Worm (Caenorhabditis elegans) whole organism, L1 larva: ENCODE data around the gene tbc-20.

ENCODE experiments used
- C04F5.9 ChIP-seq: sonication (generic microtip); optimal IDR thresholded peaks from 2 replicates; lab custom pipeline; 2016; ENCODE audit warnings: missing genetic modification characterization, missing compliant biosample characterization
- F16B12.6 ChIP-seq: fragments of 150-350 bp; optimal IDR thresholded peaks from 2 replicates; lab custom pipeline; 2014; ENCODE audit warnings: missing biosample characterization, missing genetic modification characterization
- Y116A8C.19 ChIP-seq: sonication (generic microtip); optimal IDR thresholded peaks from 2 replicates; lab custom pipeline; 2016; ENCODE audit warnings: missing compliant biosample characterization, missing genetic modification characterization, borderline replicate concordance
- aha-1 ChIP-seq: fragments of 150-350 bp; optimal IDR thresholded peaks from 2 replicates; lab custom pipeline; 2014; ENCODE audit warnings: missing biosample characterization, missing genetic modification characterization
- alr-1 ChIP-seq: fragments of 200-800 bp; sonication (Bioruptor generic); optimal IDR thresholded peaks from 2 replicates; lab custom pipeline; 2018; ENCODE audit warnings: borderline replicate concordance, mild to moderate bottlenecking, missing genetic modification characterization, missing compliant biosample characterization
- blmp-1 ChIP-seq: fragments of 150-350 bp; optimal IDR thresholded peaks from 2 replicates; lab custom pipeline; 2014; ENCODE audit warnings: missing biosample characterization, missing genetic modification characterization
- ceh-82 ChIP-seq, 3 experiments: fragments of 150-350 bp in 1 of 3; sonication (generic microtip) in 2 of 3; optimal IDR thresholded peaks; 2 replicates each; lab custom pipeline; 2014 to 2017; ENCODE audit warnings: missing biosample characterization in 3 of 3, missing genetic modification characterization in 3 of 3
- ceh-88 ChIP-seq: fragments of 200-800 bp; sonication (Bioruptor generic); IDR thresholded peaks from 2 replicates; pipeline ENCODE4 v1.3.6; 2022; ENCODE audit warnings: missing genetic modification characterization, missing compliant biosample characterization
- dsc-1 ChIP-seq: sonication (generic microtip); optimal IDR thresholded peaks from 2 replicates; lab custom pipeline; 2016; ENCODE audit warnings: mild to moderate bottlenecking, missing genetic modification characterization, missing compliant biosample characterization
- egl-27 ChIP-seq, 2 experiments: fragments of 150-350 bp in 1 of 2; sonication (generic microtip); optimal IDR thresholded peaks; 3 replicates each; lab custom pipeline; 2017 to 2018; ENCODE audit warnings: missing biosample characterization in 2 of 2, missing genetic modification characterization in 2 of 2, missing genetic modification reagents in 2 of 2
- elt-3 ChIP-seq, 6 experiments: fragments of 150-350 bp in 1 of 6; sonication (generic microtip); optimal IDR thresholded peaks; 2 replicates each; lab custom pipeline; 2017 to 2018; ENCODE audit warnings: missing biosample characterization in 6 of 6, missing genetic modification characterization in 6 of 6, inconsistent platforms in 1 of 6
- fkh-10 ChIP-seq: sonication (generic microtip); optimal IDR thresholded peaks from 2 replicates; lab custom pipeline; 2017; ENCODE audit warnings: missing biosample characterization, missing genetic modification reagents, missing genetic modification characterization
- fkh-4 ChIP-seq: sonication (generic microtip); optimal IDR thresholded peaks from 2 replicates; lab custom pipeline; 2016; ENCODE audit warnings: missing compliant biosample characterization, missing genetic modification characterization, borderline replicate concordance
- grh-1 ChIP-seq: fragments of 200-800 bp; sonication (Bioruptor generic); IDR thresholded peaks from 2 replicates; pipeline ENCODE4 v1.3.6; 2022; ENCODE audit warnings: missing genetic modification reagents, missing genetic modification characterization, missing compliant biosample characterization
- hlh-17 ChIP-seq: fragments of 200-800 bp; sonication (Bioruptor generic); optimal IDR thresholded peaks from 2 replicates; lab custom pipeline; 2018; ENCODE audit warnings: missing genetic modification characterization, mild to moderate bottlenecking, missing compliant biosample characterization, moderate library complexity, borderline replicate concordance
- irx-1 ChIP-seq: sonication (generic microtip); optimal IDR thresholded peaks from 2 replicates; lab custom pipeline; 2016; ENCODE audit warnings: missing genetic modification characterization, missing compliant biosample characterization
- lin-14 ChIP-seq: fragments of 200-800 bp; sonication (Bioruptor generic); optimal IDR thresholded peaks from 2 replicates; lab custom pipeline; 2018; ENCODE audit warnings: mild to moderate bottlenecking, missing genetic modification characterization, moderate library complexity, missing compliant biosample characterization
- lin-15B ChIP-seq: fragments of 150-350 bp; sonication (generic microtip); optimal IDR thresholded peaks from 3 replicates; lab custom pipeline; 2014; ENCODE audit warnings: missing biosample characterization, missing genetic modification characterization
- lin-35 ChIP-seq, 2 experiments: fragments of 150-350 bp; optimal IDR thresholded peaks; 2 replicates each; lab custom pipeline; 2014; ENCODE audit warnings: missing biosample characterization in 2 of 2, missing genetic modification characterization in 2 of 2, missing genetic modification reagents in 2 of 2
- lir-3 ChIP-seq: sonication (generic microtip); optimal IDR thresholded peaks from 2 replicates; lab custom pipeline; 2016; ENCODE audit warnings: mild to moderate bottlenecking, missing genetic modification characterization, moderate library complexity, missing compliant biosample characterization; ENCODE audit not compliant: poor library complexity
- lsy-2 ChIP-seq, 2 experiments: fragments of 150-350 bp; optimal IDR thresholded peaks; 2 replicates each; lab custom pipeline; 2014; ENCODE audit warnings: missing biosample characterization in 2 of 2, missing genetic modification characterization in 2 of 2
- mab-9 ChIP-seq: fragments of 200-800 bp; sonication (Bioruptor generic); IDR thresholded peaks from 2 replicates; pipeline ENCODE4 v1.3.6; 2022; ENCODE audit warnings: missing genetic modification reagents, missing genetic modification characterization, missing compliant biosample characterization
- mdl-1 ChIP-seq, 2 experiments: fragments of 150-350 bp; optimal IDR thresholded peaks; 2 replicates each; lab custom pipeline; 2014 to 2017; ENCODE audit warnings: missing biosample characterization in 2 of 2, missing genetic modification characterization in 2 of 2, inconsistent platforms in 1 of 2
- mef-2 ChIP-seq: fragments of 150-350 bp; optimal IDR thresholded peaks from 2 replicates; lab custom pipeline; 2014; ENCODE audit warnings: missing biosample characterization, missing genetic modification characterization
- nhr-11 ChIP-seq: fragments of 150-350 bp; optimal IDR thresholded peaks from 2 replicates; lab custom pipeline; 2014; ENCODE audit warnings: missing biosample characterization, missing genetic modification characterization
- nhr-20 ChIP-seq: sonication (generic microtip); optimal IDR thresholded peaks from 2 replicates; lab custom pipeline; 2016; ENCODE audit warnings: mild to moderate bottlenecking, missing genetic modification characterization, missing compliant biosample characterization
- nhr-47 ChIP-seq: sonication (generic microtip); optimal IDR thresholded peaks from 2 replicates; lab custom pipeline; 2016; ENCODE audit warnings: mild to moderate bottlenecking, missing genetic modification characterization, moderate library complexity, missing compliant biosample characterization
- nhr-71 ChIP-seq: sonication (generic microtip); optimal IDR thresholded peaks from 2 replicates; lab custom pipeline; 2016; ENCODE audit warnings: mild to moderate bottlenecking, missing genetic modification characterization, moderate library complexity, missing compliant biosample characterization
- nhr-77 ChIP-seq: fragments of 150-350 bp; optimal IDR thresholded peaks from 2 replicates; lab custom pipeline; 2014; ENCODE audit warnings: missing biosample characterization, missing genetic modification characterization
- nhr-85 ChIP-seq: sonication (generic microtip); peaks from one replicate; lab custom pipeline; 2016; ENCODE audit warnings: missing genetic modification characterization, inconsistent platforms, missing compliant biosample characterization
- nhr-90 ChIP-seq: sonication (generic microtip); optimal IDR thresholded peaks from 2 replicates; lab custom pipeline; 2016; ENCODE audit warnings: mild to moderate bottlenecking, missing genetic modification characterization, missing compliant biosample characterization; ENCODE audit not compliant: poor library complexity
- pag-3 ChIP-seq: sonication (generic microtip); optimal IDR thresholded peaks from 2 replicates; lab custom pipeline; 2017; ENCODE audit warnings: missing genetic modification characterization, mild to moderate bottlenecking, missing compliant biosample characterization, antibody characterized with exemption, borderline replicate concordance; ENCODE audit not compliant: insufficient read depth
- pax-3 ChIP-seq: fragments of 200-800 bp; sonication (Bioruptor generic); optimal IDR thresholded peaks from 2 replicates; lab custom pipeline; 2018; ENCODE audit warnings: mild to moderate bottlenecking, missing genetic modification characterization, moderate library complexity, missing compliant biosample characterization
- skn-1 ChIP-seq: fragments of 150-350 bp; optimal IDR thresholded peaks from 2 replicates; lab custom pipeline; 2014; ENCODE audit warnings: missing biosample characterization, missing genetic modification characterization
- snpc-4 ChIP-seq: fragments of 150-350 bp; optimal IDR thresholded peaks from 2 replicates; lab custom pipeline; 2014; ENCODE audit warnings: missing biosample characterization, missing genetic modification characterization
- snu-23 ChIP-seq: sonication (generic microtip); optimal IDR thresholded peaks from 2 replicates; lab custom pipeline; 2016; ENCODE audit warnings: missing genetic modification characterization, missing compliant biosample characterization
- sup-37 ChIP-seq: fragments of 200-800 bp; sonication (Bioruptor generic); optimal IDR thresholded peaks from 2 replicates; lab custom pipeline; 2018; ENCODE audit warnings: mild to moderate bottlenecking, missing genetic modification characterization, missing compliant biosample characterization
- tbx-2 ChIP-seq: sonication (generic microtip); optimal IDR thresholded peaks from 2 replicates; lab custom pipeline; 2016; ENCODE audit warnings: missing genetic modification characterization, missing compliant biosample characterization
- unc-130 ChIP-seq: fragments of 150-350 bp; optimal IDR thresholded peaks from 2 replicates; lab custom pipeline; 2017; ENCODE audit warnings: missing biosample characterization, missing genetic modification characterization, inconsistent platforms
- unc-30 ChIP-seq: sonication (generic microtip); optimal IDR thresholded peaks from 2 replicates; lab custom pipeline; 2017; ENCODE audit warnings: missing biosample characterization, missing genetic modification characterization
- unc-86 ChIP-seq: sonication (generic microtip); optimal IDR thresholded peaks from 2 replicates; lab custom pipeline; 2016; ENCODE audit warnings: missing genetic modification characterization, missing compliant biosample characterization
- unc-98 ChIP-seq: fragments of 200-800 bp; sonication (Bioruptor generic); IDR thresholded peaks from 2 replicates; pipeline ENCODE4 v1.3.6; 2022; ENCODE audit warnings: missing genetic modification characterization, missing compliant biosample characterization
- xbp-1 ChIP-seq: sonication (generic microtip); optimal IDR thresholded peaks from 2 replicates; lab custom pipeline; 2016; ENCODE audit warnings: missing genetic modification characterization, missing compliant biosample characterization
- ztf-4 ChIP-seq: fragments of 150-350 bp; optimal IDR thresholded peaks from 2 replicates; lab custom pipeline; 2014; ENCODE audit warnings: missing biosample characterization, missing genetic modification characterization

Gene tbc-20

DNA sequence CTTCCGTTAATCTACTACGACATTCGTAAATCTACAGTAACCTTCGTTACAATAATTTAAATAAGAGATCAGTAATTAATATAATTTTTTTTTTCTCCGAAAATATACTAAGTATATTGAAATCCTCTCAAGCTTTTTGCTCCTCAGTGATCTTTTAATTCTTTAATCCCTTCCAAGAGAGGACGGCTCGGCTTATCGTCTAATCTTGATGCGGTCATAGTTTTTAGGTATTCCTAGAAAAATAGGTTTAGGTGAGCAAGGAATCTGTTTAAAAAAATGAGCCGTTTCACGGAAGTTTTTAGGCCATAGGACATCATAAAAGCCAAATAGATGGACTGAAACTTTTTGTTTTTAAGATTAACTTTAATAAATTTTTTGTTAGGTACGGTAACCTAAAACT lies 33.8 kb downstream of the tbc-20 start (continued):
- TF ChIP-seq Y116A8C.19 (tag; lab: Kevin White, UChicago) (no peak), lir-3 (no peak), pax-3 (peak; percentile 6), unc-130 (tag; lab: Kevin White, UChicago) (no peak), dsc-1 (tag; lab: Kevin White, UChicago) (peak; percentile 94), sup-37 (GFP tag; lab: Kevin White, UChicago) (no peak), fkh-4 (tag; lab: Kevin White, UChicago) (peak; percentile 29), mef-2 (tag; lab: Kevin White, UChicago) (no peak), unc-86 (tag; lab: Kevin White, UChicago) (no peak)

DNA sequence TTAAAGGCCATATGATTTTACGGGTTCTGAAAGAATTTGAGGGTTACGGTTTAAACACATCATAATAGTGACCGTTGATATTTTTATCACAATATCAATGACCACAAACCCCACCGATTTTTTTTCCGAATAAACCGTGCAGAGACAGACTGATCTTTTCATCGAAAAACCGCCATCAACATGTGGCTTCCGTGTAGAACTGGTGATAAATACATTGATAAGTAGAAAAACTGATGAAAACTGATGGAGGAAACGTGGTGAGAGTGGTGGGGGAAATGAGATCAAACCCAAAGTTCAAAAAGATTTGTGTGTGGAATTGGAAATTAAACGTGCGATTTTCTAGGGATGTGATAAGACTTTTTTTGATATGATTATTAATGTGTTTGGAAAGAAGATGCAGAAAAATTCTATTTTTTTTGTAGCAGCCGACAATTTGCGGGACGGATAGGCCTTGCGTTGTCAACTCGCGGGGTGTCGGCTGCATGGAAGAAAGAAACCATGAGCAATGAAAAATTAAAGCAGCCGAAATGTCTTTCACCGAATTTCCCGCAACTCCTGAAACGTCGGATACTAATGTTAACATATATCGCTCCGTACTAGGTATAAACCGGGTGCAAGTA lies 40.4 kb downstream of the tbc-20 start:
- peak; percentile 9 for TF ChIP-seq snpc-4 (tag; lab: Kevin White, UChicago)
- peak; percentile 77 for TF ChIP-seq nhr-85 (tag; lab: Kevin White, UChicago)
- TF ChIP-seq sup-37 (GFP tag; lab: Kevin White, UChicago), result no peak
- TF ChIP-seq lin-15B (tag; lab: Kevin White, UChicago), result no peak
- peak; percentile 13 for TF ChIP-seq snu-23 (GFP tag; lab: Kevin White, UChicago)
- peak; percentile 44 for TF ChIP-seq nhr-90 (tag; lab: Kevin White, UChicago)
- TF ChIP-seq nhr-77 (tag; lab: Kevin White, UChicago), result no peak
- no peak for TF ChIP-seq ztf-4
- TF ChIP-seq xbp-1 (tag; lab: Kevin White, UChicago), result no peak
- TF ChIP-seq C04F5.9 (tag; lab: Kevin White, UChicago), result no peak
- peak in 1 of 2 experiments; percentile 31 for TF ChIP-seq lin-35 (GFP tag; optimal IDR thresholded peaks at IDR 0.05; lab: Kevin White, UChicago)
- TF ChIP-seq nhr-71 (tag; lab: Kevin White, UChicago), result peak; percentile 38
- TF ChIP-seq nhr-20 (tag; lab: Kevin White, UChicago), result peak; percentile 60
- TF ChIP-seq dsc-1 (tag; lab: Kevin White, UChicago), result no peak
- no peak for TF ChIP-seq lir-3
- TF ChIP-seq unc-130 (tag; lab: Kevin White, UChicago), result no peak
- TF ChIP-seq lsy-2 (tag; optimal IDR thresholded peaks at IDR 0.05; lab: Kevin White, UChicago), result no peak
- TF ChIP-seq tbx-2 (tag; lab: Kevin White, UChicago), result peak; percentile 24
- TF ChIP-seq F16B12.6 (tag; lab: Kevin White, UChicago), result no peak
- TF ChIP-seq elt-3 (tag; optimal IDR thresholded peaks at IDR 0.05; lab: Kevin White, UChicago), result peak in 2 of 6 experiments; percentile 6 to 34
- TF ChIP-seq unc-30 (tag; lab: Kevin White, UChicago), result no peak
- no peak for TF ChIP-seq mab-9 (GFP tag; lab: Robert Waterston, UW)
- no peak for TF ChIP-seq unc-98
- TF ChIP-seq nhr-47 (tag; lab: Kevin White, UChicago), result no peak
- TF ChIP-seq hlh-17 (GFP tag; lab: Kevin White, UChicago), result no peak
- peak; percentile 57 for TF ChIP-seq lin-14 (GFP tag; lab: Kevin White, UChicago)
- no peak for TF ChIP-seq fkh-10 (GFP tag; lab: Kevin White, UChicago)
- TF ChIP-seq mdl-1 (tag; optimal IDR thresholded peaks at IDR 0.05; lab: Kevin White, UChicago), result peak in 1 of 2 experiments; percentile 5
- TF ChIP-seq irx-1 (tag; lab: Kevin White, UChicago), result no peak
- peak; percentile 67 for TF ChIP-seq blmp-1 (tag; lab: Kevin White, UChicago)

DNA sequence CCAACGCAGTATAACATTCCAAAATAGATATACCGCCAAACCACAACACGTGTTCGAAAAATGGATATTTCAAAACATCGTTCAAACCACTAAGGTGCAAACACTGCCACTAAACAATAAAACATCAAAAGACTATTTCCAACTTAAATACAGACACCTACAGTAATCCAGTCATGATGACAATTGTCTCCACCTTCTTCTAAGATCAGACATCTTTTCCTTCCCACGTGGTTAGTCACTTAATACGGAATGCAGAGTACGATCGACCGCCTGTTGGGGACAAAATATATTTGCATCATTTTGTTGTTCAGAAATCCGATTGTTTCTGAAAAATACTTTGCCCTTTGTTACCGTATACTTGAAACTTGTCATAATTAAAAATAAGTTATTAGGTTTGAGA lies 43.0 kb downstream of the tbc-20 start:
- no peak for TF ChIP-seq skn-1 (tag; lab: Kevin White, UChicago)
- no peak for TF ChIP-seq alr-1
- TF ChIP-seq blmp-1 (tag; lab: Kevin White, UChicago), result no peak
- TF ChIP-seq unc-86 (tag; lab: Kevin White, UChicago), result no peak
- TF ChIP-seq lin-35 (GFP tag; optimal IDR thresholded peaks at IDR 0.05; lab: Kevin White, UChicago), result peak in 1 of 2 experiments; percentile 51
- peak; percentile 82 for TF ChIP-seq nhr-20 (tag; lab: Kevin White, UChicago)
- no peak for TF ChIP-seq aha-1 (tag; lab: Kevin White, UChicago)
- TF ChIP-seq tbx-2 (tag; lab: Kevin White, UChicago), result no peak
- no peak for TF ChIP-seq xbp-1 (tag; lab: Kevin White, UChicago)
- peak in 1 of 2 experiments; percentile 43 for TF ChIP-seq lsy-2 (tag; optimal IDR thresholded peaks at IDR 0.05; lab: Kevin White, UChicago)
- TF ChIP-seq grh-1 (GFP tag; lab: Robert Waterston, UW), result no peak
- TF ChIP-seq pag-3 (tag; lab: Kevin White, UChicago), result no peak
- TF ChIP-seq ceh-88 (GFP tag; lab: Robert Waterston, UW), result no peak
- no peak for TF ChIP-seq fkh-4 (tag; lab: Kevin White, UChicago)
- TF ChIP-seq nhr-11, result no peak
- TF ChIP-seq ceh-82 (tag; optimal IDR thresholded peaks at IDR 0.05; lab: Kevin White, UChicago), result no peak
- TF ChIP-seq ztf-4, result no peak
- peak; percentile 24 for TF ChIP-seq snu-23 (GFP tag; lab: Kevin White, UChicago)
- no peak for TF ChIP-seq egl-27 (tag; optimal IDR thresholded peaks at IDR 0.05; lab: Kevin White, UChicago)
- TF ChIP-seq sup-37 (GFP tag; lab: Kevin White, UChicago), result no peak
- no peak for TF ChIP-seq mab-9 (GFP tag; lab: Robert Waterston, UW)
- no peak for TF ChIP-seq nhr-85 (tag; lab: Kevin White, UChicago)
